Fruit fly (Drosophila melanogaster): ENCODE results near the gene Gcna.

The Gcna gene

DNA sequence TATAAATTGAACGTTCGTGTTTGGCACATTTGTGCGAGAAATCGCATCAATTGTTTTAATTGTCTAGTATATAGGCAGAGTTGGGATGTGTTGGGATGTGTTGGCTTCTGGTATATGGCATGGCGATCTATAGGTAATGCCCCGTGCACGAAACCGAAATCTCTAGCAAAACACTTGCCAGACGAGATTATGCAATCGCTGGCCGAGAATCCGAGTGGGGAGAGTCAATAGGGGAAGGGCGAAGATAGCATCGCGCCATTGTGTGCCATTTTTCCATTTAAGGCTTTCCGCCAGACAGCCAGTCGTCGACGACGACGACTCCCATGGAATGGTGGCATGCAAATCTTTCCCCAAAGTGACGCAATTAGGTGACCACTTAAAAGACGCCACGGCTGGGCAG lies 10.8 kb downstream of the Gcna start:
- TF ChIP-seq kay (GFP tag; ENCODE audit: borderline replicate concordance) (no peak), Mnt (GFP tag; optimal IDR thresholded peaks at IDR 0.05) (no peak), Clk (GFP tag; optimal IDR thresholded peaks at IDR 0.05) (no peak), CG5204 (GFP tag; optimal IDR thresholded peaks at IDR 0.05) (no peak), CG7101 (tag; optimal IDR thresholded peaks at IDR 0.05) (no peak), CG7045 (GFP tag; optimal IDR thresholded peaks at IDR 0.05) (no peak), bab1 (GFP tag; optimal IDR thresholded peaks at IDR 0.05) (no peak), cnc (optimal IDR thresholded peaks at IDR 0.05) (no peak), toe (GFP tag; optimal IDR thresholded peaks at IDR 0.05) (no peak), Crg-1 (GFP tag; optimal IDR thresholded peaks at IDR 0.05) (no peak), Hr96 (GFP tag; optimal IDR thresholded peaks at IDR 0.05) (no peak), CG14711 (tag; optimal IDR thresholded peaks at IDR 0.05) (no peak), cic (GFP tag; optimal IDR thresholded peaks at IDR 0.05) (no peak), tj (GFP tag; optimal IDR thresholded peaks at IDR 0.05) (no peak), CG33017 (tag; optimal IDR thresholded peaks at IDR 0.05) (no peak), CG11617 (GFP tag; optimal IDR thresholded peaks at IDR 0.05) (no peak), ovo (GFP tag; optimal IDR thresholded peaks at IDR 0.05) (no peak)

dm6 chrX:1854070-1854469 lies 11.6 kb downstream of the Gcna start:
- TF ChIP-seq cic (GFP tag; optimal IDR thresholded peaks at IDR 0.05) (no peak), cnc (optimal IDR thresholded peaks at IDR 0.05) (no peak), CG5204 (GFP tag; optimal IDR thresholded peaks at IDR 0.05) (no peak), CG7101 (tag; optimal IDR thresholded peaks at IDR 0.05) (peak; percentile 10), pad (GFP tag; optimal IDR thresholded peaks at IDR 0.05) (no peak), bab1 (GFP tag; optimal IDR thresholded peaks at IDR 0.05) (no peak), Mnt (GFP tag; optimal IDR thresholded peaks at IDR 0.05) (peak; percentile 26), toe (GFP tag; optimal IDR thresholded peaks at IDR 0.05) (no peak), ovo (GFP tag; optimal IDR thresholded peaks at IDR 0.05) (peak; percentile 21), Crg-1 (GFP tag; optimal IDR thresholded peaks at IDR 0.05) (peak; percentile 40)

DNA sequence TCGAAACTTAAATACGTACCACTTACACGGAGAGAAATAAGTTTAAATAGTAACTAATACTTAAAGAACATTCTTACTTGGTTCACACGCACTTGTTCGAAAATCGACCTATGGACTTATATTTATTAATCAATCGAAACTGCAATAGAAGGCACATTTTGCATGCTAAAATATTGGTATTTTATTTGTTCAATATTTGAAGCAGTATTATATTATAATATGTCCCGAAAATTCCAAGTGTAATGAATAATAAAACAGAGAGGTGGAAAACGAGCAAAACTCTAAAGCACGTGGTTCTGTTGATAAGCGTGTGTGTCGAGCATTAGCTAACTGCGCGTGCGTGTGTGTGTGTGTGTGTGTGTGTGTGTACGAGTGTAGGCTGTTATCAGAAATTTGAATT lies 15.7 kb downstream of the Gcna start:
- TF ChIP-seq bab1 (GFP tag; optimal IDR thresholded peaks at IDR 0.05): peak; percentile 86
- peak; percentile 70 for TF ChIP-seq CG5204 (GFP tag; optimal IDR thresholded peaks at IDR 0.05)
- peak; percentile 93 for TF ChIP-seq kay (GFP tag; ENCODE audit: borderline replicate concordance)
- TF ChIP-seq Crg-1 (GFP tag; optimal IDR thresholded peaks at IDR 0.05): peak; percentile 63
- TF ChIP-seq Mnt (GFP tag; optimal IDR thresholded peaks at IDR 0.05): peak; percentile 94
- TF ChIP-seq cnc (optimal IDR thresholded peaks at IDR 0.05): no peak
- peak; percentile 76 for TF ChIP-seq pad (GFP tag; optimal IDR thresholded peaks at IDR 0.05)
- peak; percentile 87 for TF ChIP-seq CG11617 (GFP tag; optimal IDR thresholded peaks at IDR 0.05)
- TF ChIP-seq tj (GFP tag; optimal IDR thresholded peaks at IDR 0.05): peak; percentile 73
- peak; percentile 79 for TF ChIP-seq CG12768 (GFP tag; optimal IDR thresholded peaks at IDR 0.05)
- peak; percentile 57 for TF ChIP-seq cic (GFP tag; optimal IDR thresholded peaks at IDR 0.05)
- peak; percentile 57 for TF ChIP-seq toe (GFP tag; optimal IDR thresholded peaks at IDR 0.05)
- TF ChIP-seq CG7101 (tag; optimal IDR thresholded peaks at IDR 0.05): peak; percentile 91
- peak; percentile 76 for TF ChIP-seq CG33017 (tag; optimal IDR thresholded peaks at IDR 0.05)
- peak; percentile 57 for TF ChIP-seq CG7045 (GFP tag; optimal IDR thresholded peaks at IDR 0.05)
- peak; percentile 36 for TF ChIP-seq Clk (GFP tag; optimal IDR thresholded peaks at IDR 0.05)
- TF ChIP-seq ovo (GFP tag; optimal IDR thresholded peaks at IDR 0.05): peak; percentile 30
- peak; percentile 83 for TF ChIP-seq CG14711 (tag; optimal IDR thresholded peaks at IDR 0.05)
- peak; percentile 67 for TF ChIP-seq Hr96 (GFP tag; optimal IDR thresholded peaks at IDR 0.05)
- TF ChIP-seq CG1620 (GFP tag; optimal IDR thresholded peaks at IDR 0.05): peak; percentile 75

DNA sequence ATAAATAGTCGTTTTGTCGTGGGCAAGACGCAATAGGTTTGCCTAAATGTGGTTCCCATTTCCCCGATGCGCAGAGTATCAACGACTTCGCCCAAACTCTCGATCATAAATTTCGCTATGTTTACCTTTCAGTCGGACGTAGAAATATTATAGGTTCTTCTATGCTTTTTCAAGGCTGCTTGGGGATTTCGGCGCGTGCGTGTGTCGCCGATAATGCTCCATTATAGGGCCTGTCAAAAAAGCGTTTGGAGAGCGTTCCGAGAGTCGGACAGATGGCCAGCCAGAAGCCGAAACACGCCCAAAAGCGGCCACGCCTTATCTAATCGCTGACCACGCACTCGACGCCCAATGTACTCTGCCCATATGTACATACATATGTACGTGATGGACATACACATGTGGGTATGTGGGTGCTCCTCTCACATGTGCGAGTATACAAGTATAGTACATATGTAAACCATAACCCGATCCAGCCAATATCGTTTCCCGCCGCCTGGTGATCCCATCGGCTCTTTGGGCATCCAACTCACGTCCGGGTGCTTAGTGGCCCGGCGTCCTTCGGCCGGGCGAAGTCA lies 16.9 kb downstream of the Gcna start:
- no peak for TF ChIP-seq CG12768 (GFP tag; optimal IDR thresholded peaks at IDR 0.05)
- TF ChIP-seq tj (GFP tag; optimal IDR thresholded peaks at IDR 0.05): no peak
- no peak for TF ChIP-seq Hr96 (GFP tag; optimal IDR thresholded peaks at IDR 0.05)
- TF ChIP-seq Mnt (GFP tag; optimal IDR thresholded peaks at IDR 0.05): no peak
- no peak for TF ChIP-seq CG33017 (tag; optimal IDR thresholded peaks at IDR 0.05)
- TF ChIP-seq cnc (optimal IDR thresholded peaks at IDR 0.05): no peak
- no peak for TF ChIP-seq CG14711 (tag; optimal IDR thresholded peaks at IDR 0.05)
- no peak for TF ChIP-seq ovo (GFP tag; optimal IDR thresholded peaks at IDR 0.05)

dm6 chrX:1847735-1848134 lies 17.9 kb downstream of the Gcna start:
- TF ChIP-seq CG11617 (GFP tag; optimal IDR thresholded peaks at IDR 0.05) (no peak), bab1 (GFP tag; optimal IDR thresholded peaks at IDR 0.05) (no peak), Mnt (GFP tag; optimal IDR thresholded peaks at IDR 0.05) (no peak), Clk (GFP tag; optimal IDR thresholded peaks at IDR 0.05) (no peak), cnc (optimal IDR thresholded peaks at IDR 0.05) (no peak), tj (GFP tag; optimal IDR thresholded peaks at IDR 0.05) (no peak), CG12768 (GFP tag; optimal IDR thresholded peaks at IDR 0.05) (no peak), Crg-1 (GFP tag; optimal IDR thresholded peaks at IDR 0.05) (no peak)

DNA sequence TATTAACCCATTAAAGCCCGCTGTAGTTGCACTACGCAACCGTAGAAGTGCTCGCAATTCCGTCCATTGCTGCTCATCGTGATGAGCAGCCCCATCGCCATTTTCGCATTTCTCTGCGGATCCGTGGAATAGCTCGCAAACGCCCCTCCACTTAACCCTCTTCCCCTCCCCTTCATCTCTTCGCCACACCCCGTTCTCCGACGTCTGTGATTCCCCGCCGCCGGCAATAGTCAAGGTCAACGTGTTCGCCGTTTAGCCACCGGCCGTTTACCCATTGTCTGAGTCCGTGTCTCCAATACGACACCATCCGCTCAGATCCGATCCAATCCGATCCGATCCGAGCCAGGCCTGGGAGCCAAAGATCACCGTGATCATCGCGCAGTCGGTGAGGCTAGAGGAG lies 19.2 kb downstream of the Gcna start:
- TF ChIP-seq CG7045 (GFP tag; optimal IDR thresholded peaks at IDR 0.05) (no peak), Hr96 (GFP tag; optimal IDR thresholded peaks at IDR 0.05) (no peak), kay (GFP tag; ENCODE audit: borderline replicate concordance) (no peak), CG14711 (tag; optimal IDR thresholded peaks at IDR 0.05) (no peak), pad (GFP tag; optimal IDR thresholded peaks at IDR 0.05) (no peak), cnc (optimal IDR thresholded peaks at IDR 0.05) (no peak), CG11617 (GFP tag; optimal IDR thresholded peaks at IDR 0.05) (no peak), ovo (GFP tag; optimal IDR thresholded peaks at IDR 0.05) (no peak), tj (GFP tag; optimal IDR thresholded peaks at IDR 0.05) (no peak), CG7101 (tag; optimal IDR thresholded peaks at IDR 0.05) (no peak), CG33017 (tag; optimal IDR thresholded peaks at IDR 0.05) (no peak), Crg-1 (GFP tag; optimal IDR thresholded peaks at IDR 0.05) (no peak)
